Fruit fly (Drosophila melanogaster): Measurements from ENCODE around the gene CG43335.

Gene CG43335

dm6 chr3R:15644733-15645132 is 9.5 kb downstream of the CG43335 start (continued):
- TF ChIP-seq CG8765 (GFP tag; IDR thresholded peaks at IDR 0.05) (peak; percentile 76; the same call in 1 of the 2 replicates), eve (GFP tag; optimal IDR thresholded peaks at IDR 0.05) (peak in 1 of 2 experiments; percentile 71), peb (GFP tag; IDR thresholded peaks at IDR 0.05) (0 out of 2 replicates have a peak, but pooled peaks have one; percentile 8), Stat92E (GFP tag; optimal IDR thresholded peaks at IDR 0.05) (peak in 1 of 3 experiments; percentile 90), Ets97D (GFP tag; optimal IDR thresholded peaks at IDR 0.05) (peak; percentile 11), Doc3 (GFP tag; IDR thresholded peaks at IDR 0.05; ENCODE audit: partially characterized antibody) (no peak), H2.0 (GFP tag; IDR thresholded peaks at IDR 0.05) (0 out of 2 replicates have a peak, but pooled peaks have one; percentile 19), Abd-B (GFP tag; optimal IDR thresholded peaks at IDR 0.05) (peak; percentile 47), CG6689 (GFP tag; IDR thresholded peaks at IDR 0.05) (0 out of 2 replicates have a peak, but pooled peaks have one; percentile 9), CG8290 (GFP tag; optimal IDR thresholded peaks at IDR 0.05) (peak; percentile 73), CG8290 (tag; optimal IDR thresholded peaks at IDR 0.05) (no peak), CG9727 (GFP tag; optimal IDR thresholded peaks at IDR 0.05) (peak; percentile 76), Sox102F (GFP tag; optimal IDR thresholded peaks at IDR 0.05) (no peak), gsb-n (tag; optimal IDR thresholded peaks at IDR 0.05) (peak; percentile 37), Antp (GFP tag; optimal IDR thresholded peaks at IDR 0.05) (peak; percentile 81), Jarid2 (GFP tag; optimal IDR thresholded peaks at IDR 0.05) (no peak), dmrt11E (tag; optimal IDR thresholded peaks at IDR 0.05) (peak; percentile 70), Spps (tag; optimal IDR thresholded peaks at IDR 0.05) (no peak), prd (optimal IDR thresholded peaks at IDR 0.05) (no peak), prd (GFP tag; IDR thresholded peaks at IDR 0.05) (peak; percentile 66), CG16813 (GFP tag; IDR thresholded peaks at IDR 0.05; ENCODE audit: partially characterized antibody) (no peak), shn (GFP tag; optimal IDR thresholded peaks at IDR 0.05) (peak; percentile 14), stwl (tag; optimal IDR thresholded peaks at IDR 0.05) (peak; percentile 10), HmgZ (tag; optimal IDR thresholded peaks at IDR 0.05) (no peak), CG2202 (tag; optimal IDR thresholded peaks at IDR 0.05) (peak; percentile 28), sisA (GFP tag; IDR thresholded peaks at IDR 0.05) (peak; percentile 48; the same call in 1 of the 2 replicates), ssp (GFP tag; IDR thresholded peaks at IDR 0.05) (peak; percentile 32; the same call in 1 of the 2 replicates), zfh1 (GFP tag; IDR thresholded peaks at IDR 0.05) (peak; percentile 78), pzg (GFP tag; optimal IDR thresholded peaks at IDR 0.05) (no peak), Ssrp (tag; optimal IDR thresholded peaks at IDR 0.05) (peak; percentile 3), NC2β (GFP tag; optimal IDR thresholded peaks at IDR 0.05) (peak; percentile 14), Oli (tag; optimal IDR thresholded peaks at IDR 0.05) (peak; percentile 18), CG2116 (GFP tag; optimal IDR thresholded peaks at IDR 0.05) (no peak), Xrp1 (GFP tag; IDR thresholded peaks at IDR 0.05) (peak; percentile 78), otp (GFP tag; IDR thresholded peaks at IDR 0.05) (peak; percentile 54; the same call in 1 of the 3 replicates), slp2 (GFP tag; optimal IDR thresholded peaks at IDR 0.05) (peak; percentile 44), ranshi (GFP tag; IDR thresholded peaks at IDR 0.05) (peak; percentile 47; the same call in 1 of the 2 replicates), bsh (GFP tag; optimal IDR thresholded peaks at IDR 0.05) (peak; percentile 3 to 28), Med (GFP tag) (peak; percentile 21), cg (GFP tag; optimal IDR thresholded peaks at IDR 0.05) (no peak), CG2199 (GFP tag; IDR thresholded peaks at IDR 0.05) (0 out of 3 replicates have a peak, but pooled peaks have one; percentile 44), CG17612 (GFP tag; IDR thresholded peaks at IDR 0.05) (no peak), CG1024 (GFP tag; IDR thresholded peaks at IDR 0.05) (no peak), CG14860 (GFP tag; IDR thresholded peaks at IDR 0.05; ENCODE audit: partially characterized antibody) (no peak), Awh (GFP tag; IDR thresholded peaks at IDR 0.05) (peak; percentile 17; the same call in 1 of the 2 replicates), dati (GFP tag; IDR thresholded peaks at IDR 0.05) (0 out of 2 replicates have a peak, but pooled peaks have one; percentile 21), CG2875 (GFP tag; optimal IDR thresholded peaks at IDR 0.05) (no peak), Sry-δ (GFP tag; optimal IDR thresholded peaks at IDR 0.05) (no peak), CG7839 (tag; optimal IDR thresholded peaks at IDR 0.05) (peak; percentile 44), CG3407 (GFP tag; optimal IDR thresholded peaks at IDR 0.05) (peak; percentile 20)
